Fruit fly (Drosophila melanogaster): ENCODE measurements around the gene CG11841.

Gene CG11841

DNA sequence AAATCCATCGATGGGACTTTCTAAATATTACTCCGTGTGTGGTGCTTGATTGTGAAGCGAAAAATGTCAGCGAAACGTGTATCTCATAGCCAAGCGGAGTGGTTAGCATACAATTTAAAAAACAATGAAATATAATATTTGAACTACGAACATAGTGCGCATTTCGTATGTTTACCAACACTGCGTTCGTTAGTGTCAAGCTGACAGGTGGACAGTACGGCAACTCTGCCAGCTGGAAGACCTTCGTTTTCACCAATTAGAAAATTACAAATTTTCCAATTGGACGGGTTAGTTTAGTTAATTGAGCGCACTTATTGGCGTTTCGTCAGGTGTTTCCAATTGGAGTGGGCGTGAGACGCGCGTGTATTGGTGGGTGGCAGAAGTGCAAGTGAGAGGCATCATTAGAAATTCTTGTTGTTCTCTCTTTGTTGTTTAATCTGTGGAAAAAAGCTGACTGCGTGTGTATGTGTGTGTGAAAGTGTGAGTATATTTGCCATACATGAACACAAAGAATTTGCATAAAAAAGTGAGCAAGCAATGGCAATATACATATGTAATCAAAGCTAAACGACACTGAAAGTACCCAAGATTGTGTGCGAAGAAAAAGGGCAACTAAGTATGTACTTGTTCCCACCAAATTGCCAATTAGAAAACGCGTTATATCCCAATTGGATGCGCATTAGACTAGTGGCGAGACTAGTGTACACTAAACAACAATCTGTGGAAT, 11.0 kb upstream of the CG11841 start (continued):
- no peak for TF ChIP-seq CG6808 (GFP tag; optimal IDR thresholded peaks at IDR 0.05)
- peak; percentile 2 for TF ChIP-seq CG11762 (GFP tag; optimal IDR thresholded peaks at IDR 0.05; ENCODE audit: insufficient read depth)
- 0 out of 3 replicates have a peak, but pooled peaks have one; percentile 15 for TF ChIP-seq CG8119 (GFP tag; IDR thresholded peaks at IDR 0.05)
- TF ChIP-seq Sox102F (GFP tag; optimal IDR thresholded peaks at IDR 0.05): no peak
- peak; percentile 10 for TF ChIP-seq OdsH (GFP tag; optimal IDR thresholded peaks at IDR 0.05)
- TF ChIP-seq CG16779 (tag; optimal IDR thresholded peaks at IDR 0.05): no peak
- peak; percentile 55 for TF ChIP-seq esn (GFP tag; optimal IDR thresholded peaks at IDR 0.05)
- TF ChIP-seq CG6163 (GFP tag; IDR thresholded peaks at IDR 0.05): peak; percentile 47; the same call in 2 of the 3 replicates
- peak; percentile 10 for TF ChIP-seq CG8319 (GFP tag; optimal IDR thresholded peaks at IDR 0.05)
- no peak for TF ChIP-seq fd85E (GFP tag; optimal IDR thresholded peaks at IDR 0.05)
- TF ChIP-seq acj6 (GFP tag; optimal IDR thresholded peaks at IDR 0.05): peak; percentile 35
- TF ChIP-seq ss (GFP tag; optimal IDR thresholded peaks at IDR 0.05): no peak
- no peak for TF ChIP-seq CG15336 (GFP tag; IDR thresholded peaks at IDR 0.05)
- peak; percentile 70 for TF ChIP-seq Eip78C (GFP tag)
- no peak for TF ChIP-seq CG4318 (GFP tag; optimal IDR thresholded peaks at IDR 0.05)
- peak; percentile 27 for TF ChIP-seq Ets21C (GFP tag; optimal IDR thresholded peaks at IDR 0.05)
- no peak for TF ChIP-seq Ets96B (tag; optimal IDR thresholded peaks at IDR 0.05)
- no peak for TF ChIP-seq Eip75B (GFP tag; optimal IDR thresholded peaks at IDR 0.05)
- no peak for TF ChIP-seq CG1621 (tag; optimal IDR thresholded peaks at IDR 0.05)
- peak; percentile 30 for TF ChIP-seq Hr4 (GFP tag; optimal IDR thresholded peaks at IDR 0.05)
- no peak; the same call in 2 of the 3 replicates for TF ChIP-seq eg (GFP tag; IDR thresholded peaks at IDR 0.05)
- peak; percentile 85 for TF ChIP-seq Sox14 (GFP tag; optimal IDR thresholded peaks at IDR 0.05)
- TF ChIP-seq CG10669 (GFP tag; optimal IDR thresholded peaks at IDR 0.05): no peak
- TF ChIP-seq CG6792 (GFP tag; optimal IDR thresholded peaks at IDR 0.05): peak; percentile 26
- no peak for TF ChIP-seq Sox15 (GFP tag; optimal IDR thresholded peaks at IDR 0.05)
- TF ChIP-seq CG6854 (GFP tag; optimal IDR thresholded peaks at IDR 0.05): no peak
- TF ChIP-seq CG8632 (GFP tag; optimal IDR thresholded peaks at IDR 0.05): peak; percentile 24
- TF ChIP-seq dsx (GFP tag; optimal IDR thresholded peaks at IDR 0.05; ENCODE audit: poor library complexity, severe bottlenecking): no peak
- no peak for TF ChIP-seq fd59A (GFP tag; optimal IDR thresholded peaks at IDR 0.05)

DNA sequence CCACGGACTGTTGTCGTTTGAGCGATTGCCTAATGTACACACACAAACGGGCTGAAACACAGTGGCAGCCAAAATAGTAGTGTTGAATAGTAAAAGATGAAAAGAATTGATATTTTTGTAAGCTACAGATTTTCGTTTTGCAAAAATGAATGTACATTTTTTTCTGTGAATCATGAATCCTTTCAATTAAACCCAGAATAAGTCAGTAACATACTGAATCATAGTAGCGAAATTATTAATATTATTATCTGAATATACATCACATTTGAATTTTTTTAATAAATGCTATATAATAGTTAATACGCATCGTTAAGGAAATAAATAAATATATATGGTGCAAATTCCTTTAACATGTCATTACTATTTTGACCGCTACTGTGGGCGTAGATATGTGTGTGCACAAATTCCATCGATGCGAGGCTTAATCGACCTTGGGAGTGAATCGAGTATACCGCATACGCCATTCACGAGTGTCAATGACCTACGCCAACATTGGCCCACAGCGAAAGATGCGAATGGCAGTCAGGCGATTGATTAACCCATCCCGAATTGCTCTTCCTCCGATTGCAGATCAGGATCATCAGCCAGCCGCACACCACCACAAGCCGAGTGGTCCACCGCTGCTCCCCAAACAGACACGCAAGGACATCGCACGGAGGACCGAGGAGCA, 10.2 kb upstream of the CG11841 start:
- TF ChIP-seq ss (GFP tag; optimal IDR thresholded peaks at IDR 0.05) (no peak), fd59A (GFP tag; optimal IDR thresholded peaks at IDR 0.05) (peak; percentile 27), CG6276 (GFP tag; optimal IDR thresholded peaks at IDR 0.05) (no peak), Hr4 (GFP tag; optimal IDR thresholded peaks at IDR 0.05) (no peak), CG3032 (tag; optimal IDR thresholded peaks at IDR 0.05) (peak; percentile 50), CG11762 (GFP tag; optimal IDR thresholded peaks at IDR 0.05; ENCODE audit: insufficient read depth) (peak; percentile 30), lz (GFP tag; optimal IDR thresholded peaks at IDR 0.05) (peak; percentile 11), CG15336 (GFP tag; IDR thresholded peaks at IDR 0.05) (peak; percentile 75), CG11294 (GFP tag; IDR thresholded peaks at IDR 0.05) (0 out of 2 replicates have a peak, but pooled peaks have one; percentile 17), CG8119 (GFP tag; IDR thresholded peaks at IDR 0.05) (peak; percentile 66; the same call in 2 of the 3 replicates), CG6163 (GFP tag; IDR thresholded peaks at IDR 0.05) (0 out of 3 replicates have a peak, but pooled peaks have one; percentile 48), spab (GFP tag; optimal IDR thresholded peaks at IDR 0.05) (no peak), CG7368 (GFP tag; optimal IDR thresholded peaks at IDR 0.05) (peak; percentile 20), Ets96B (tag; optimal IDR thresholded peaks at IDR 0.05) (peak; percentile 61), CG11902 (GFP tag; optimal IDR thresholded peaks at IDR 0.05) (peak; percentile 17), esn (GFP tag; optimal IDR thresholded peaks at IDR 0.05) (peak; percentile 45), eg (GFP tag; IDR thresholded peaks at IDR 0.05) (peak; percentile 60; the same call in 1 of the 3 replicates)

Measured in whole organism, prepupa.